Fruit fly (Drosophila melanogaster) whole organism, prepupa: ENCODE results near the gene car.

Source experiments
- CG11294 ChIP-seq: fragments of 200-800 bp; sonication (Bioruptor generic); IDR thresholded peaks from 2 replicates; pipeline ENCODE4 v1.3.6; 2022; ENCODE audit warnings: missing biosample characterization, missing genetic modification characterization
- CG15336 ChIP-seq: fragments of 200-800 bp; sonication (Bioruptor generic); IDR thresholded peaks from 2 replicates; pipeline ENCODE4 v1.3.6; 2022; ENCODE audit warnings: missing biosample characterization, missing genetic modification characterization
- CG1621 ChIP-seq: fragments of 200-800 bp; sonication (Bioruptor generic); optimal IDR thresholded peaks from 3 replicates; lab custom pipeline; 2018; ENCODE audit warnings: missing biosample characterization, mild to moderate bottlenecking, missing genetic modification characterization
- CG16779 ChIP-seq: fragments of 200-800 bp; sonication (Bioruptor generic); optimal IDR thresholded peaks from 3 replicates; lab custom pipeline; 2017; ENCODE audit warnings: missing biosample characterization, mild to moderate bottlenecking, missing genetic modification characterization
- CG3032 ChIP-seq: fragments of 200-800 bp; optimal IDR thresholded peaks from 2 replicates; lab custom pipeline; 2019; ENCODE audit warnings: missing biosample characterization, mild to moderate bottlenecking, missing genetic modification characterization, moderate library complexity
- CG31627 ChIP-seq: fragments of 200-800 bp; sonication (Bioruptor generic); optimal IDR thresholded peaks from 3 replicates; lab custom pipeline; 2016; ENCODE audit warnings: missing biosample characterization, missing genetic modification characterization
- CG34406 ChIP-seq: fragments of 200-800 bp; sonication (Bioruptor generic); optimal IDR thresholded peaks from 3 replicates; lab custom pipeline; 2016; ENCODE audit warnings: missing biosample characterization, missing genetic modification characterization
- CG3919 ChIP-seq: fragments of 200-800 bp; sonication (Bioruptor generic); optimal IDR thresholded peaks from 3 replicates; lab custom pipeline; 2016; ENCODE audit warnings: missing biosample characterization, missing genetic modification characterization
- CG4318 ChIP-seq: fragments of 200-800 bp; sonication (Bioruptor generic); optimal IDR thresholded peaks from 3 replicates; lab custom pipeline; 2017; ENCODE audit warnings: missing biosample characterization, mild to moderate bottlenecking, missing genetic modification characterization
- CG6163 ChIP-seq: fragments of 200-800 bp; sonication (Bioruptor generic); IDR thresholded peaks from 3 replicates; pipeline ENCODE4 v1.3.6; 2022; ENCODE audit warnings: missing biosample characterization, missing genetic modification characterization
- CG6792 ChIP-seq: fragments of 200-800 bp; sonication (Bioruptor generic); optimal IDR thresholded peaks from 3 replicates; lab custom pipeline; 2016; ENCODE audit warnings: missing biosample characterization, missing genetic modification characterization
- CG6808 ChIP-seq: fragments of 200-800 bp; sonication (Bioruptor generic); optimal IDR thresholded peaks from 3 replicates; lab custom pipeline; 2017; ENCODE audit warnings: missing biosample characterization, missing genetic modification characterization, mild to moderate bottlenecking, moderate library complexity, missing genetic modification reagents
- CG6854 ChIP-seq: fragments of 200-800 bp; sonication (Bioruptor generic); optimal IDR thresholded peaks from 2 replicates; lab custom pipeline; 2017; ENCODE audit warnings: missing biosample characterization, mild to moderate bottlenecking, missing genetic modification characterization
- CG7368 ChIP-seq: fragments of 200-800 bp; sonication (Bioruptor generic); optimal IDR thresholded peaks from 3 replicates; lab custom pipeline; 2016; ENCODE audit warnings: missing biosample characterization, missing genetic modification characterization
- CG8119 ChIP-seq: fragments of 200-800 bp; sonication (Bioruptor generic); IDR thresholded peaks from 3 replicates; pipeline ENCODE4 v1.3.6; 2022; ENCODE audit warnings: missing biosample characterization, missing genetic modification characterization
- CG8319 ChIP-seq: fragments of 200-800 bp; sonication (Bioruptor generic); optimal IDR thresholded peaks from 3 replicates; lab custom pipeline; 2016; ENCODE audit warnings: missing biosample characterization, missing genetic modification characterization
- CG9139 ChIP-seq: fragments of 200-800 bp; sonication (Bioruptor generic); optimal IDR thresholded peaks from 3 replicates; lab custom pipeline; 2017; ENCODE audit warnings: missing biosample characterization, mild to moderate bottlenecking, missing genetic modification characterization
- Eip93F ChIP-seq: fragments of 200-800 bp; sonication (Bioruptor generic); optimal IDR thresholded peaks from 2 replicates; lab custom pipeline; 2016; ENCODE audit warnings: missing biosample characterization, mild to moderate bottlenecking, missing genetic modification characterization
- Gug ChIP-seq: fragments of 200-800 bp; sonication (Bioruptor generic); IDR thresholded peaks from 2 replicates; pipeline ENCODE4 v1.3.6; 2022; ENCODE audit warnings: missing biosample characterization, missing genetic modification characterization
- Hr39 ChIP-seq: fragments of 200-800 bp; sonication (Bioruptor generic); optimal IDR thresholded peaks from 2 replicates; lab custom pipeline; 2016; ENCODE audit warnings: missing biosample characterization, missing genetic modification characterization
- Hr4 ChIP-seq: fragments of 200-800 bp; sonication (Bioruptor generic); optimal IDR thresholded peaks from 3 replicates; lab custom pipeline; 2016; ENCODE audit warnings: missing biosample characterization, missing genetic modification characterization
- Met ChIP-seq: fragments of 200-800 bp; sonication (Bioruptor generic); optimal IDR thresholded peaks from 3 replicates; lab custom pipeline; 2016; ENCODE audit warnings: missing biosample characterization, missing genetic modification characterization
- Smox ChIP-seq: fragments of 200-800 bp; sonication (Bioruptor generic); optimal IDR thresholded peaks from 3 replicates; lab custom pipeline; 2016; ENCODE audit warnings: missing biosample characterization, missing genetic modification characterization
- Sox15 ChIP-seq: fragments of 200-800 bp; sonication (Bioruptor generic); optimal IDR thresholded peaks from 3 replicates; lab custom pipeline; 2016; ENCODE audit warnings: missing biosample characterization, missing genetic modification characterization
- acj6 ChIP-seq: fragments of 200-800 bp; sonication (Bioruptor generic); optimal IDR thresholded peaks from 3 replicates; lab custom pipeline; 2016; ENCODE audit warnings: missing biosample characterization, missing genetic modification characterization
- cyc ChIP-seq: fragments of 200-800 bp; sonication (Bioruptor generic); optimal IDR thresholded peaks from 3 replicates; lab custom pipeline; 2016; ENCODE audit warnings: missing biosample characterization, missing genetic modification characterization
- dac ChIP-seq: fragments of 200-800 bp; sonication (Bioruptor generic); optimal IDR thresholded peaks from 2 replicates; lab custom pipeline; 2017; ENCODE audit warnings: missing biosample characterization, mild to moderate bottlenecking, missing genetic modification characterization
- dsx ChIP-seq: fragments of 200-800 bp; optimal IDR thresholded peaks from 3 replicates; lab custom pipeline; 2019; ENCODE audit warnings: missing biosample characterization, mild to moderate bottlenecking, missing genetic modification characterization, moderate library complexity; ENCODE audit not compliant: poor library complexity, severe bottlenecking
- eg ChIP-seq: fragments of 200-800 bp; sonication (Bioruptor generic); IDR thresholded peaks from 3 replicates; pipeline ENCODE4 v1.3.6; 2022; ENCODE audit warnings: missing biosample characterization, missing genetic modification characterization
- esn ChIP-seq: fragments of 200-800 bp; sonication (Bioruptor generic); optimal IDR thresholded peaks from 2 replicates; lab custom pipeline; 2016; ENCODE audit warnings: missing biosample characterization, mild to moderate bottlenecking, missing genetic modification characterization, moderate library complexity
- fkh ChIP-seq: fragments of 200-800 bp; sonication (Bioruptor generic); optimal IDR thresholded peaks from 3 replicates; lab custom pipeline; 2017; ENCODE audit warnings: missing biosample characterization, mild to moderate bottlenecking, missing genetic modification characterization, moderate library complexity
- lz ChIP-seq: fragments of 200-800 bp; sonication (Bioruptor generic); optimal IDR thresholded peaks from 3 replicates; lab custom pipeline; 2016; ENCODE audit warnings: missing biosample characterization, missing genetic modification characterization
- ss ChIP-seq, 2 experiments: fragments of 200-800 bp; sonication (Bioruptor generic); optimal IDR thresholded peaks; 2 replicates in 1 of 2; 3 replicates in 1 of 2; lab custom pipeline; 2017 to 2018; ENCODE audit warnings: mild to moderate bottlenecking in 2 of 2, missing biosample characterization in 2 of 2, missing genetic modification characterization in 2 of 2, moderate library complexity in 1 of 2
- vri ChIP-seq: fragments of 200-800 bp; sonication (Bioruptor generic); optimal IDR thresholded peaks from 3 replicates; lab custom pipeline; 2016; ENCODE audit warnings: missing biosample characterization, mild to moderate bottlenecking, missing genetic modification characterization

car gene

DNA sequence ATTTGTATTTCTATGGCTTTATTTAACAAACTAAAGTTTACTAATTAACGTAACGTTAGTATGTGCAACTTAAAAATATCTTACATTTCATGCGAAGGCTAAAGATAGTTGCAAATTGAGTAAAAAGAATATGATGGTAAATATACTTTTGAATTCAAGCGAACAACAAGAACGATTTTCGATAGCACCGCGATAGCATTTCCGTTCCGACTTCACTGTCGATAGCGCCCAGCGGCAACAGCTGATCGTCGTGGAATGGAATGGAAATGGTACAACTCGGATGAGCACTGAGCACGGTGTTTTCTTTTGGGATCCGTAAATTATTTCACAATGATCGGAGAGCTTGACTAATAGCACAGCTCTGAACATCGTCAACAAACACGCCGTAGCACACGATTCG lies 47.7 kb downstream of the car start:
- peak; percentile 30 for TF ChIP-seq CG6792 (GFP tag; lab: Kevin White, UChicago)
- TF ChIP-seq cyc: peak; percentile 1
- peak; percentile 56; the same call in 1 of the 3 replicates for TF ChIP-seq CG6163 (GFP tag; lab: Robert Waterston, UW)
- no peak for TF ChIP-seq CG8119 (GFP tag; lab: Robert Waterston, UW)
- TF ChIP-seq CG34406 (GFP tag; lab: Kevin White, UChicago): peak; percentile 49
- no peak for TF ChIP-seq CG3919
- peak; percentile 70 for TF ChIP-seq esn
- TF ChIP-seq CG6854: peak; percentile 64
- TF ChIP-seq CG1621 (tag; lab: Kevin White, UChicago): peak; percentile 63
- peak; percentile 29 for TF ChIP-seq fkh (GFP tag; lab: Kevin White, UChicago)
- TF ChIP-seq Eip93F (GFP tag; lab: Kevin White, UChicago): no peak
- TF ChIP-seq lz (GFP tag; lab: Kevin White, UChicago): peak; percentile 44
- no peak for TF ChIP-seq CG7368 (GFP tag; lab: Kevin White, UChicago)
- TF ChIP-seq CG9139 (GFP tag; lab: Kevin White, UChicago): no peak
- TF ChIP-seq Met (GFP tag; lab: Kevin White, UChicago): no peak
- TF ChIP-seq Smox (GFP tag; lab: Kevin White, UChicago): no peak
- TF ChIP-seq dsx (GFP tag; lab: Kevin White, UChicago): no peak

DNA sequence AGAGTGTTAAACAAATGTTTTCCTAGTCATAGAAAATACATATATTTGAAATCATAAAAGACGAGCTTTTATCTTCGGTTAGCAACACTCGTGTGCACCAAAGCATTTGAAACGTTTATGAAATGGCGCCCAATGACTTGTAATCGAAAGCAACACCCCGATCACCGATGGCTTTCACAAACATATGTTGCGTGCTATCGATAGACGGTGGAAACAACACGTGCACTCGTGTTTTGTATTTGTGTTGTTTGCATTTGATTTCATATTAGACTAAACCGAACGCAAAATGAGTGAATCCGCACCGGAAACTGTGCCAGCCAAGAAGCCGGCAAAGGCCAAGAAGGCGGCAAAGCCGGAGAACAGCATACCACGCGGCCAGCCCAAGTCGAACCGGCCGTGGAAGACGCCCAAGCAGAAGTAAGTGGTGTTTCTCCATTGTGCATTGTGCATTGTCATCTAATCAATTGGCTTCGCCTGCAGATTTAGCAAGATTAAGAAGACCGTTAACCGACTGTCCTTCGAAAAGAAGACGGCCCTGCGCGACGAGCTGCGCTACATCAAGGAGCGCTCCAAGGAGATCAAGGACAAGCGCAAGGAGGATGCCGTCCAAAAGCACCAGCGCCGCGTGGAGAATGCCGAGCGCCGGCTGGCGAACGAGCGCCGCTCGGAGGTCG lies 50.3 kb downstream of the car start, which contains the start of gene CG14210:
TSS of gene CG14210 (plus strand) at position 207 of the 674 bp plus-strand sequence.
- TF ChIP-seq vri: no peak
- TF ChIP-seq CG16779 (tag; lab: Kevin White, UChicago): no peak
- no peak for TF ChIP-seq CG4318
- TF ChIP-seq eg: no peak
- no peak for TF ChIP-seq CG11294
- no peak for TF ChIP-seq acj6 (GFP tag; lab: Kevin White, UChicago)
- no peak for TF ChIP-seq Hr4 (GFP tag; lab: Kevin White, UChicago)
- TF ChIP-seq CG6854: no peak
- TF ChIP-seq CG9139 (GFP tag; lab: Kevin White, UChicago): no peak
- no peak for TF ChIP-seq dac
- TF ChIP-seq CG8319: no peak
- no peak for TF ChIP-seq Sox15 (GFP tag; lab: Kevin White, UChicago)
- no peak for TF ChIP-seq CG15336 (GFP tag; lab: Robert Waterston, UW)
- TF ChIP-seq, all 60 proteins: peak for 0

DNA sequence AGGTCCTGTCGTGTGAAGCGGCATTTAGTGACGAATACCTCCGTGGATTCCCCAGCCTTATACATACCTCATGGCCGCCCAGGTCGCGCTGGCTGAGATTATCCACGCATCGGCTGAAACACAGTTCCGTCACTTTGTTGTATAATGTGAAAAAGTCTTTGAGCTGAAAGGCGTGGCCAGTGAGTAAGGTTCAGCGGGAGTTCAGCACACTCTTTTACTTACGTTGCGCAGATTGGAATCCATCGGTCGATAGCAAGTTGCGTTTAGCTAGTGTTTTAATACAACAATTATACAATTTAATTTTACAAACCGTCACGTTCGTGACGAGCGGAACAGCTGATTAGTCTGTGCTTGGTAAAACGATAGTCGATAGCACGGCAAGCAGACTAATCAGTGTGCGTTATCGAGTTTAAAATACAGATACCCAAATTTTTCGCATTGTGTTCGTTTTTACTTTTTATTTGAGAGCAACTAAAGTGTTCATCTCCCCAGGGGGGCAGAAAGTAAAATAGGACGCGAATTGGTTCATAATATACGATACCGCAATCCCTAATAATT lies 52.4 kb downstream of the car start, which contains the start of the genes Pstk and Tim9b:
TSS of gene Pstk (minus strand) at position 355 of the 558 bp plus-strand sequence.
TSS of gene Tim9b (minus strand) at position 355 of the 558 bp plus-strand sequence.
- TF ChIP-seq CG34406 (GFP tag; lab: Kevin White, UChicago) (no peak), Hr39 (no peak), CG4318 (no peak), CG6808 (GFP tag; lab: Kevin White, UChicago) (no peak), Met (GFP tag; lab: Kevin White, UChicago) (no peak), CG8119 (GFP tag; lab: Robert Waterston, UW) (no peak), CG16779 (tag; lab: Kevin White, UChicago) (no peak), CG3032 (tag; lab: Kevin White, UChicago) (no peak), CG31627 (GFP tag; lab: Kevin White, UChicago) (no peak), fkh (GFP tag; lab: Kevin White, UChicago) (no peak), ss (GFP tag; optimal IDR thresholded peaks at IDR 0.05; lab: Kevin White, UChicago) (no peak), Gug (GFP tag; lab: Robert Waterston, UW) (no peak)
